Worm (Caenorhabditis elegans) whole organism, young adult: ENCODE data around the gene mul-1.
A peak's percentile ranks its signal among the peaks of the same experiment; 100 is the strongest.
"Not testable (repeated sequence)": the region's sequence is repeated elsewhere in the genome, so short reads cannot be mapped to it uniquely, and the experiment has no call there.

Source experiments
- B0019.2 ChIP-seq: fragments of 200-800 bp; sonication (Bioruptor generic); conservative IDR thresholded peaks from 2 replicates; pipeline ENCODE4 v1.3.6; 2022; ENCODE audit warnings: missing genetic modification reagents, missing genetic modification characterization, missing compliant biosample characterization
- C06A6.2 ChIP-seq: fragments of 200-800 bp; sonication (Bioruptor generic); conservative IDR thresholded peaks from 2 replicates; pipeline ENCODE4 v1.3.6; 2022; ENCODE audit warnings: missing genetic modification characterization, missing compliant biosample characterization
- F22D6.2 ChIP-seq: sonication (generic microtip); optimal IDR thresholded peaks from 2 replicates; lab custom pipeline; 2016; ENCODE audit warnings: mild to moderate bottlenecking, missing genetic modification characterization, missing compliant biosample characterization
- F23B12.7 ChIP-seq: sonication (generic microtip); optimal IDR thresholded peaks from 2 replicates; lab custom pipeline; 2017; ENCODE audit warnings: missing genetic modification characterization, mild to moderate bottlenecking, missing compliant biosample characterization, antibody characterized with exemption, moderate library complexity; ENCODE audit not compliant: insufficient read depth
- F57A8.1 ChIP-seq: fragments of 200-800 bp; sonication (Bioruptor generic); optimal IDR thresholded peaks from 2 replicates; lab custom pipeline; 2018; ENCODE audit warnings: mild to moderate bottlenecking, missing genetic modification characterization, moderate library complexity, missing compliant biosample characterization
- K11D2.4 ChIP-seq: fragments of 200-800 bp; sonication (Bioruptor generic); IDR thresholded peaks from 2 replicates; pipeline ENCODE4 v1.3.6; 2022; ENCODE audit warnings: missing genetic modification reagents, missing genetic modification characterization, missing compliant biosample characterization
- T07F8.4 ChIP-seq: sonication (generic microtip); optimal IDR thresholded peaks from 2 replicates; lab custom pipeline; 2016; ENCODE audit warnings: mild to moderate bottlenecking, missing genetic modification characterization, moderate library complexity, missing compliant biosample characterization
- Y67H2A.10 ChIP-seq: fragments of 200-800 bp; sonication (Bioruptor generic); conservative IDR thresholded peaks from 2 replicates; pipeline ENCODE4 v1.3.6; 2022; ENCODE audit warnings: missing genetic modification reagents, missing genetic modification characterization, missing compliant biosample characterization
- athp-1 ChIP-seq: sonication (generic microtip); optimal IDR thresholded peaks from 2 replicates; lab custom pipeline; 2017; ENCODE audit warnings: mild to moderate bottlenecking, missing genetic modification characterization, missing compliant biosample characterization
- bed-1 ChIP-seq: fragments of 200-800 bp; sonication (Bioruptor generic); IDR thresholded peaks from 2 replicates; pipeline ENCODE4 v1.3.6; 2022; ENCODE audit warnings: missing genetic modification reagents, missing genetic modification characterization, missing compliant biosample characterization
- cebp-2 ChIP-seq: fragments of 200-800 bp; sonication (Bioruptor generic); IDR thresholded peaks from 2 replicates; pipeline ENCODE4 v1.3.6; 2022; ENCODE audit warnings: missing genetic modification characterization, missing compliant biosample characterization
- ceh-58 ChIP-seq: fragments of 200-800 bp; sonication (Bioruptor generic); IDR thresholded peaks from 2 replicates; pipeline ENCODE4 v1.3.6; 2022; ENCODE audit warnings: missing genetic modification characterization, missing compliant biosample characterization
- ceh-91 ChIP-seq: fragments of 200-800 bp; sonication (Bioruptor generic); IDR thresholded peaks from 2 replicates; pipeline ENCODE4 v1.3.6; 2022; ENCODE audit warnings: missing genetic modification reagents, missing genetic modification characterization, missing compliant biosample characterization
- dox-1 ChIP-seq: fragments of 200-800 bp; sonication (Bioruptor generic); IDR thresholded peaks from 2 replicates; pipeline ENCODE4 v1.3.6; 2022; ENCODE audit warnings: missing genetic modification reagents, missing genetic modification characterization, missing compliant biosample characterization
- dpl-1 ChIP-seq: fragments of 150-350 bp; optimal IDR thresholded peaks from 2 replicates; lab custom pipeline; 2014; ENCODE audit warnings: missing biosample characterization, missing genetic modification reagents, missing genetic modification characterization
- egl-18 ChIP-seq: fragments of 200-800 bp; sonication (Bioruptor generic); IDR thresholded peaks from 2 replicates; pipeline ENCODE4 v1.3.6; 2022; ENCODE audit warnings: missing genetic modification reagents, missing genetic modification characterization, missing compliant biosample characterization
- him-1 ChIP-seq: sonication (generic microtip); optimal IDR thresholded peaks from 2 replicates; lab custom pipeline; 2016; ENCODE audit warnings: missing genotype, missing genetic modification reagents, missing genetic modification characterization, missing compliant biosample characterization
- hlh-26 ChIP-seq: fragments of 200-800 bp; sonication (Bioruptor generic); conservative IDR thresholded peaks from 2 replicates; pipeline ENCODE4 v1.3.6; 2022; ENCODE audit warnings: missing genetic modification reagents, missing genetic modification characterization, missing compliant biosample characterization
- lsl-1 ChIP-seq: fragments of 200-800 bp; sonication (Bioruptor generic); optimal IDR thresholded peaks from 2 replicates; lab custom pipeline; 2018; ENCODE audit warnings: mild to moderate bottlenecking, missing genetic modification characterization, moderate library complexity, missing compliant biosample characterization
- lsy-27 ChIP-seq: sonication (generic microtip); optimal IDR thresholded peaks from 2 replicates; lab custom pipeline; 2017; ENCODE audit warnings: missing genetic modification characterization, mild to moderate bottlenecking, missing compliant biosample characterization, antibody characterized with exemption, missing genotype, borderline replicate concordance; ENCODE audit not compliant: insufficient read depth
- madf-10 ChIP-seq: sonication (generic microtip); optimal IDR thresholded peaks from 2 replicates; lab custom pipeline; 2016; ENCODE audit warnings: mild to moderate bottlenecking, missing genetic modification characterization, missing compliant biosample characterization
- madf-3 ChIP-seq: fragments of 200-800 bp; sonication (Bioruptor generic); IDR thresholded peaks from 2 replicates; pipeline ENCODE4 v1.3.6; 2022; ENCODE audit warnings: missing genetic modification reagents, missing genetic modification characterization, missing compliant biosample characterization
- madf-6 ChIP-seq: fragments of 200-800 bp; sonication (Bioruptor generic); IDR thresholded peaks from 2 replicates; pipeline ENCODE4 v1.3.6; 2022; ENCODE audit warnings: missing genetic modification reagents, missing genetic modification characterization, missing compliant biosample characterization
- nfya-1 ChIP-seq: sonication (generic microtip); optimal IDR thresholded peaks from 2 replicates; lab custom pipeline; 2017; ENCODE audit warnings: antibody characterized with exemption, missing compliant biosample characterization, missing genetic modification characterization, borderline replicate concordance; ENCODE audit not compliant: insufficient read depth
- nhr-120 ChIP-seq: fragments of 200-800 bp; sonication (Bioruptor generic); IDR thresholded peaks from 2 replicates; pipeline ENCODE4 v1.3.6; 2022; ENCODE audit warnings: missing genetic modification characterization, missing compliant biosample characterization
- nhr-179 ChIP-seq: sonication (generic microtip); optimal IDR thresholded peaks from 2 replicates; lab custom pipeline; 2016; ENCODE audit warnings: mild to moderate bottlenecking, missing genetic modification characterization, missing compliant biosample characterization
- nhr-80 ChIP-seq: sonication (generic microtip); optimal IDR thresholded peaks from 2 replicates; lab custom pipeline; 2016; ENCODE audit warnings: missing genetic modification characterization, missing compliant biosample characterization
- rcor-1 ChIP-seq: fragments of 200-800 bp; sonication (Bioruptor generic); IDR thresholded peaks from 2 replicates; pipeline ENCODE4 v1.3.6; 2022; ENCODE audit warnings: missing genetic modification reagents, missing genetic modification characterization, missing compliant biosample characterization
- snpc-3.4 ChIP-seq: sonication (generic microtip); optimal IDR thresholded peaks from 2 replicates; lab custom pipeline; 2017; ENCODE audit warnings: missing genetic modification characterization, mild to moderate bottlenecking, missing compliant biosample characterization, antibody characterized with exemption, moderate library complexity, missing genotype, missing genetic modification reagents
- unc-130 ChIP-seq: sonication (generic microtip); optimal IDR thresholded peaks from 2 replicates; lab custom pipeline; 2016; ENCODE audit warnings: missing genetic modification reagents, missing genetic modification characterization, missing compliant biosample characterization
- ztf-6 ChIP-seq: fragments of 200-800 bp; sonication (Bioruptor generic); IDR thresholded peaks from 2 replicates; pipeline ENCODE4 v1.3.6; 2022; ENCODE audit warnings: missing genetic modification reagents, missing genetic modification characterization, missing compliant biosample characterization

Gene mul-1

ce11 chrIV:4141311-4141710 is 18.3 kb upstream of the mul-1 start, which contains the start of gene F49F1.11:
TSS of gene F49F1.11 (minus strand) at chrIV:4141411.
- no peak for TF ChIP-seq F23B12.7 (tag; lab: Kevin White, UChicago)

- TF ChIP-seq F57A8.1 (GFP tag; lab: Kevin White, UChicago) (no peak), nhr-179 (tag; lab: Kevin White, UChicago) (no peak), C06A6.2 (GFP tag; lab: Robert Waterston, UW) (no peak), nhr-120 (GFP tag; lab: Robert Waterston, UW) (no peak), athp-1 (tag; lab: Kevin White, UChicago) (no peak), lsy-27 (tag; lab: Kevin White, UChicago) (no peak), Y67H2A.10 (GFP tag; lab: Robert Waterston, UW) (no peak)
These were observed 17.3 kb upstream of the mul-1 start, which contains the start of gene F49F1.18 for ce11 chrIV:4140265-4140664. TSS of gene F49F1.18 (minus strand) at chrIV:4140365.

- TF ChIP-seq rcor-1 (GFP tag; lab: Robert Waterston, UW) (no peak), nfya-1 (tag; lab: Kevin White, UChicago) (no peak), him-1 (no peak)
These were observed 16.1 kb upstream of the mul-1 start, which contains the start of gene F49F1.10 for ce11 chrIV:4139022-4139421. TSS of gene F49F1.10 (minus strand) at chrIV:4139122.

- no peak for TF ChIP-seq egl-18 (GFP tag; lab: Robert Waterston, UW)
- TF ChIP-seq madf-6 (GFP tag; lab: Robert Waterston, UW), result no peak
- TF ChIP-seq, all 124 proteins: peak for 0
These were observed 14.5 kb upstream of the mul-1 start, which contains the start of gene F49F1.9 for ce11 chrIV:4137472-4137871. TSS of gene F49F1.9 (minus strand) at chrIV:4137572.

ce11 chrIV:4135744-4136143 is 12.8 kb upstream of the mul-1 start, which contains the start of gene F49F1.17:
TSS of gene F49F1.17 (minus strand) at chrIV:4135844.
- no peak for TF ChIP-seq bed-1 (GFP tag; lab: Robert Waterston, UW)
- no peak for TF ChIP-seq madf-10 (tag; lab: Kevin White, UChicago)
- no peak for TF ChIP-seq K11D2.4 (GFP tag; lab: Robert Waterston, UW)
- TF ChIP-seq F22D6.2, result no peak
- no peak for TF ChIP-seq lsl-1 (GFP tag; lab: Kevin White, UChicago)
- TF ChIP-seq snpc-3.4, result no peak
- no peak for TF ChIP-seq dpl-1 (GFP tag; lab: Kevin White, UChicago)
- TF ChIP-seq ceh-58, result no peak
- TF ChIP-seq unc-130, result no peak
- no peak for TF ChIP-seq madf-3 (GFP tag; lab: Robert Waterston, UW)
- no peak for TF ChIP-seq cebp-2
- TF ChIP-seq dox-1, result no peak
- no peak for TF ChIP-seq hlh-26
- no peak for TF ChIP-seq T07F8.4

ce11 chrIV:4125657-4126056 is 2.7 kb upstream of the mul-1 start, which contains the start of gene F49F1.7:
TSS of gene F49F1.7 (minus strand) at chrIV:4125757.
- TF ChIP-seq ceh-91 (GFP tag; lab: Robert Waterston, UW); dpl-1 (GFP tag; lab: Kevin White, UChicago); ceh-58: not testable (repeated sequence)

- TF ChIP-seq B0019.2 (GFP tag; lab: Robert Waterston, UW) (no peak), nhr-80 (tag; lab: Kevin White, UChicago) (peak; percentile 19), ztf-6 (GFP tag; lab: Robert Waterston, UW) (no peak)
These were observed 1.9 kb downstream of the mul-1 start for ce11 chrIV:4121055-4121454.
